Worm (Caenorhabditis elegans): ENCODE measurements around the gene F36D3.5.

F36D3.5 gene

DNA sequence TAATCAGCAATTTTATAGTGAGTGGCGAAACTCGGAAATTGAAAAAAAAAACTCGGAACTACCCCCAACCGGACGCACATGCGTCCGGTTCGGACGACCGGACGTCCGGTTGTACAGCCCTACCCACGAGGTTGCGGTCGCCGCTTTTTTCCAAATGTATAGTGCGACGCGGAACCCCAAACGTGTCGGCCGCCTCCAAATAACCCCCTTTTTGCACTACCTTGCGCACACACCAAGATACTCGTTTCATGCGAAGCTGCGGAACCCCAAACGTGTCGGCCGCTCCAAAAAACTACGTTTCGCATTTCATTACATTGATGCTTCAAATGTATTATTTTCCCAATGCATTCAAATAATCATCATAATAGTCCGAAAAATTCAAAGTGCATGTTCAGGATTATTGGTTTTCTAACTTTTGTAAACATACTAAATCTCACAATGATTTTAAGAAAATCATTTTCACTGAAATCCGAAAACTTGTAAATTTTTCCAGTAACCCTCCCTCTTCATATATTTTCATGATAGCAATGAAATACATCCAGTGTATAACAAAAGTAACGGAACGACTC lies 43.0 kb downstream of the F36D3.5 start, which contains the start of gene srw-35:
srw-35 (plus strand) TSS at position 519 of the 569 bp plus-strand sequence.
- TF ChIP-seq aha-1 (tag) (no peak), php-3 (GFP tag; IDR thresholded peaks at IDR 0.05) (0 out of 2 replicates have a peak, but pooled peaks have one; percentile 19)

DNA sequence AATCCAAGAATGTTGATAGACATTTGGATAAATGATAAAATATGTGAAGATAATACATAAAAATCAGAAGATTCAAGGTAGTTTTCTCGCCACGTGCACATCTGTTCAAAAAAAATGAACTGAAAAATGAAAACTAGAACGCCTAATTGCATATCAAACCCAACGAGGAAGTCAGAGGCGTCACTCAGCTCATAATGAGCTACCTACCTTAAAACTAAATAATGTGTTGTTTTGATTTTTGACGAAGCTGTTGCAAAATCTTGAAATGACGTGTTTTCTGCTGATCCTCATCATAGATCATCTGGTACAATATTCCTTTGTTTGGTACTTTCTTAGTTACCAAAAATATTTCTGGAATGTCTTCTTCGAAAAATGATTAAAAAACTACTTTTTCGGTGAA lies 44.1 kb downstream of the F36D3.5 start, which contains the start of gene srh-138:
srh-138 (minus strand) TSS at position 101 of the 400 bp plus-strand sequence.
- no peak for TF ChIP-seq egl-43 (GFP tag; IDR thresholded peaks at IDR 0.05)
- no peak for TF ChIP-seq madf-9 (GFP tag; conservative IDR thresholded peaks at IDR 0.05)
- TF ChIP-seq madf-5 (GFP tag; IDR thresholded peaks at IDR 0.05), result no peak
- no peak for TF ChIP-seq ceh-28 (tag; optimal IDR thresholded peaks at IDR 0.05)
- no peak for TF ChIP-seq F37D6.2 (tag; optimal IDR thresholded peaks at IDR 0.05)
- TF ChIP-seq ama-1 (optimal IDR thresholded peaks at IDR 0.05), result no peak
- TF ChIP-seq sdz-12 (GFP tag; optimal IDR thresholded peaks at IDR 0.05), result no peak
- no peak for TF ChIP-seq daf-8 (GFP tag; IDR thresholded peaks at IDR 0.05)
- no peak for TF ChIP-seq spr-1 (tag; optimal IDR thresholded peaks at IDR 0.05)
- TF ChIP-seq ces-1 (GFP tag; optimal IDR thresholded peaks at IDR 0.05), result no peak
- no peak for TF ChIP-seq ctbp-1 (GFP tag; IDR thresholded peaks at IDR 0.05)
- TF ChIP-seq hmg-1.1 (GFP tag; IDR thresholded peaks at IDR 0.05), result no peak
- TF ChIP-seq unc-62 (GFP tag; optimal IDR thresholded peaks at IDR 0.05 in 1 of 2), result no peak
- no peak for TF ChIP-seq unc-62 (tag; optimal IDR thresholded peaks at IDR 0.05)
- TF ChIP-seq T20F7.1 (GFP tag; optimal IDR thresholded peaks at IDR 0.05), result no peak
- no peak for TF ChIP-seq lin-38 (GFP tag; IDR thresholded peaks at IDR 0.05)
- no peak for TF ChIP-seq lin-13 (GFP tag; optimal IDR thresholded peaks at IDR 0.05)

DNA sequence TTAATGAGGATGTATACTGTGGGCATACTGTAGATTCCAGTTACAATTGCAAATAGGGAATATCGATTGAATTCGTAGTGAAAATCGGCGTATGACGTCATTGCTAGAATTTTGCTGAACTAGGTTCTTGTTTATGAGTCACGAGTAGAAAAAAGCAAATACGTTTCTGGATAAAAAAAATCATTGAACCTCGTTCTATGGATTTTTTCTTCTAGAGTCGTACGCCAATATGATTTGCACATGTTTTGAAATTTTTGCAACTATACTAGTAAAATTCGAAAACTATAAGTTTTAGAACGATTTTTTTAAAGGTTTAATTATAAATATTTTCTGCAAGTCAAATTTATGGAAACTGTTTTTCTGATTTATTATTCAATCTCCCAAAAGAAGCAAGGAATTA lies 47.2 kb downstream of the F36D3.5 start, which contains the start of gene sru-44:
sru-44 (minus strand) TSS at position 101 of the 400 bp plus-strand sequence.
- peak in 1 of 2 experiments; percentile 28 for TF ChIP-seq unc-62 (GFP tag; optimal IDR thresholded peaks at IDR 0.05 in 1 of 2)
- TF ChIP-seq unc-62 (tag; optimal IDR thresholded peaks at IDR 0.05), result no peak
- TF ChIP-seq vab-7 (GFP tag; IDR thresholded peaks at IDR 0.05), result no peak

ce11 chrV:16460866-16461265 lies 54.2 kb downstream of the F36D3.5 start, which contains the start of gene srh-142:
TSS of gene srh-142 (minus strand) at chrV:16460966.
- TF ChIP-seq spr-1 (tag; optimal IDR thresholded peaks at IDR 0.05) (no peak), nhr-41 (GFP tag; IDR thresholded peaks at IDR 0.05) (no peak), nhr-25 (tag; optimal IDR thresholded peaks at IDR 0.05; ENCODE audit: borderline replicate concordance, insufficient read depth) (no peak), dve-1 (tag; optimal IDR thresholded peaks at IDR 0.05; ENCODE audit: insufficient read depth) (no peak), dmd-8 (GFP tag; IDR thresholded peaks at IDR 0.05) (no peak), gei-8 (GFP tag; optimal IDR thresholded peaks at IDR 0.05) (no peak), ceh-32 (tag; optimal IDR thresholded peaks at IDR 0.05; ENCODE audit: poor library complexity) (no peak), zfp-3 (GFP tag; conservative IDR thresholded peaks at IDR 0.05) (no peak), hlh-11 (tag; optimal IDR thresholded peaks at IDR 0.05) (no peak), rbr-2 (tag; optimal IDR thresholded peaks at IDR 0.05) (no peak), Y75B8A.6 (GFP tag; IDR thresholded peaks at IDR 0.05) (no peak), saeg-2 (GFP tag; IDR thresholded peaks at IDR 0.05) (no peak)
